Fruit fly (Drosophila melanogaster) Kc167 (cell line): ENCODE measurements around the gene CG7530.

Experiments used
- h ChIP-seq: fragments of >200 bp; optimal IDR thresholded peaks from 3 replicates; lab custom pipeline; 2018; ENCODE audit warnings: missing external identifiers
- psq ChIP-seq: fragments of >200 bp; optimal IDR thresholded peaks from 2 replicates; lab custom pipeline; 2017; ENCODE audit warnings: missing external identifiers

dm6 chr3R:14733425-14733824 lies 2.1 kb upstream of the CG7530 start:
- no peak for TF ChIP-seq psq (lab: Kevin White, UChicago)
- no peak for TF ChIP-seq h (lab: Kevin White, UChicago)
